Fruit fly (Drosophila melanogaster): ENCODE results near the gene CG14259.

Gene CG14259

dm6 chr3R:27070906-27071498, 23.3 kb upstream of the CG14259 start (continued):
- TF ChIP-seq CG8281 (tag; optimal IDR thresholded peaks at IDR 0.05), result no peak
- no peak for TF ChIP-seq mld (GFP tag; IDR thresholded peaks at IDR 0.05; ENCODE audit: partially characterized antibody)
- no peak for TF ChIP-seq scrt (GFP tag; optimal IDR thresholded peaks at IDR 0.05)
- peak; percentile 58; the same call in 1 of the 2 replicates for TF ChIP-seq vvl (GFP tag; IDR thresholded peaks at IDR 0.05)
- no peak for TF ChIP-seq Hmr (GFP tag; optimal IDR thresholded peaks at IDR 0.05)
- no peak for TF ChIP-seq Eip74EF (GFP tag; optimal IDR thresholded peaks at IDR 0.05)
- no peak for TF ChIP-seq CG10565 (GFP tag; optimal IDR thresholded peaks at IDR 0.05)
- no peak for TF ChIP-seq jumu (GFP tag; optimal IDR thresholded peaks at IDR 0.05)
- TF ChIP-seq CG12299 (tag; optimal IDR thresholded peaks at IDR 0.05), result no peak
- TF ChIP-seq Doc3 (GFP tag; IDR thresholded peaks at IDR 0.05; ENCODE audit: partially characterized antibody), result no peak
- TF ChIP-seq CG43689 (GFP tag; IDR thresholded peaks at IDR 0.05), result no peak
- no peak for TF ChIP-seq ken (GFP tag; IDR thresholded peaks at IDR 0.05)
- TF ChIP-seq sens (GFP tag), result peak; percentile 67
- no peak for TF ChIP-seq gt (GFP tag; IDR thresholded peaks at IDR 0.05)
- no peak for TF ChIP-seq wek (GFP tag; optimal IDR thresholded peaks at IDR 0.05)
- TF ChIP-seq CG13296 (GFP tag; optimal IDR thresholded peaks at IDR 0.05), result no peak
- TF ChIP-seq bsh (GFP tag; optimal IDR thresholded peaks at IDR 0.05), result no peak
- no peak for TF ChIP-seq Hr39 (optimal IDR thresholded peaks at IDR 0.05)
- no peak for TF ChIP-seq ab (GFP tag; optimal IDR thresholded peaks at IDR 0.05)
- TF ChIP-seq ato (GFP tag; IDR thresholded peaks at IDR 0.05; ENCODE audit: partially characterized antibody), result no peak
- TF ChIP-seq cg (GFP tag; optimal IDR thresholded peaks at IDR 0.05), result peak; percentile 29
- TF ChIP-seq caup (GFP tag; optimal IDR thresholded peaks at IDR 0.05; ENCODE audit: severe bottlenecking), result no peak
- TF ChIP-seq CG12236 (GFP tag; optimal IDR thresholded peaks at IDR 0.05), result no peak
- TF ChIP-seq z (GFP tag; IDR thresholded peaks at IDR 0.05), result 0 out of 3 replicates have a peak, but pooled peaks have one; percentile 8
- TF ChIP-seq CG11247 (GFP tag; IDR thresholded peaks at IDR 0.05), result no peak
- TF ChIP-seq NfI (GFP tag; optimal IDR thresholded peaks at IDR 0.05), result peak; percentile 1
- TF ChIP-seq esg (GFP tag; conservative IDR thresholded peaks at IDR 0.05), result no peak
- TF ChIP-seq sna (GFP tag; IDR thresholded peaks at IDR 0.05; ENCODE audit: partially characterized antibody), result no peak
- TF ChIP-seq MTF-1 (GFP tag; optimal IDR thresholded peaks at IDR 0.05; ENCODE audit: borderline replicate concordance), result no peak
- no peak for TF ChIP-seq CG5953 (GFP tag; IDR thresholded peaks at IDR 0.05)
- TF ChIP-seq mam (GFP tag; optimal IDR thresholded peaks at IDR 0.05), result peak; percentile 15
- no peak for TF ChIP-seq bcd (GFP tag; optimal IDR thresholded peaks at IDR 0.05)
- 0 out of 4 replicates have a peak, but pooled peaks have one; percentile 71 for TF ChIP-seq chinmo (GFP tag; IDR thresholded peaks at IDR 0.05; ENCODE audit: partially characterized antibody)
- TF ChIP-seq CG9437 (GFP tag; optimal IDR thresholded peaks at IDR 0.05), result no peak
- no peak for TF ChIP-seq CG7839 (tag; optimal IDR thresholded peaks at IDR 0.05)
- TF ChIP-seq Atf-2 (GFP tag; optimal IDR thresholded peaks at IDR 0.05), result no peak
- no peak for TF ChIP-seq CG32772 (GFP tag; IDR thresholded peaks at IDR 0.05)
- no peak for TF ChIP-seq Jarid2 (GFP tag; optimal IDR thresholded peaks at IDR 0.05)
- no peak for TF ChIP-seq bigmax (GFP tag; optimal IDR thresholded peaks at IDR 0.05)
- no peak for TF ChIP-seq CG4854 (GFP tag; optimal IDR thresholded peaks at IDR 0.05)
- no peak for TF ChIP-seq ci (GFP tag; IDR thresholded peaks at IDR 0.05)
- no peak for TF ChIP-seq CG8765 (GFP tag; IDR thresholded peaks at IDR 0.05)
- TF ChIP-seq CG10431 (GFP tag; optimal IDR thresholded peaks at IDR 0.05), result no peak
- TF ChIP-seq nom (GFP tag; optimal IDR thresholded peaks at IDR 0.05), result no peak
- no peak for TF ChIP-seq Stat92E (GFP tag; optimal IDR thresholded peaks at IDR 0.05)
- no peak for TF ChIP-seq CG17328 (GFP tag; IDR thresholded peaks at IDR 0.05)
- no peak for TF ChIP-seq aop (GFP tag; IDR thresholded peaks at IDR 0.05)
- TF ChIP-seq ATbp (GFP tag; optimal IDR thresholded peaks at IDR 0.05), result no peak
- no peak for TF ChIP-seq tin (GFP tag; optimal IDR thresholded peaks at IDR 0.05)
- TF ChIP-seq CG5245 (GFP tag; optimal IDR thresholded peaks at IDR 0.05), result no peak
